Fruit fly (Drosophila melanogaster): ENCODE results near the gene ATPsynCF6.

Gene ATPsynCF6

dm6 chr3R:23355829-23356738 lies at the start of gene ATPsynCF6, which contains the start of gene Sec13 (continued):
- no peak for TF ChIP-seq CG11398 (GFP tag; optimal IDR thresholded peaks at IDR 0.05)
- TF ChIP-seq Hmr (GFP tag; optimal IDR thresholded peaks at IDR 0.05), result peak; percentile 64
- peak; percentile 60 for TF ChIP-seq ara (GFP tag; IDR thresholded peaks at IDR 0.05)
- peak; percentile 22 for TF ChIP-seq CG8290 (GFP tag; optimal IDR thresholded peaks at IDR 0.05)
- TF ChIP-seq CG8290 (tag; optimal IDR thresholded peaks at IDR 0.05), result peak; percentile 2 to 19
- no peak for TF ChIP-seq CG10565 (GFP tag; optimal IDR thresholded peaks at IDR 0.05)
- no peak for TF ChIP-seq CG5953 (GFP tag; IDR thresholded peaks at IDR 0.05)
- peak; percentile 32 for TF ChIP-seq CG9437 (GFP tag; optimal IDR thresholded peaks at IDR 0.05)
- TF ChIP-seq esg (GFP tag; conservative IDR thresholded peaks at IDR 0.05), result peak; percentile 62; the same call in 1 of the 2 replicates
- peak in 1 of 3 experiments; percentile 43 for TF ChIP-seq lola (GFP tag; optimal IDR thresholded peaks at IDR 0.05)
- TF ChIP-seq CG5245 (GFP tag; optimal IDR thresholded peaks at IDR 0.05), result no peak
- peak; percentile 43 for TF ChIP-seq trem (tag; optimal IDR thresholded peaks at IDR 0.05)
- peak; percentile 60 for TF ChIP-seq Sox100B (GFP tag; optimal IDR thresholded peaks at IDR 0.05)
- TF ChIP-seq CG12219 (GFP tag; optimal IDR thresholded peaks at IDR 0.05), result no peak
- no peak for TF ChIP-seq danr (GFP tag; IDR thresholded peaks at IDR 0.05)
- peak; percentile 52 for TF ChIP-seq caup (GFP tag; optimal IDR thresholded peaks at IDR 0.05; ENCODE audit: severe bottlenecking)
- TF ChIP-seq CG11504 (tag; optimal IDR thresholded peaks at IDR 0.05), result peak; percentile 70
- TF ChIP-seq Hr51 (GFP tag; optimal IDR thresholded peaks at IDR 0.05), result peak in 1 of 2 experiments; percentile 50
- no peak for TF ChIP-seq Asciz (GFP tag; optimal IDR thresholded peaks at IDR 0.05)
- no peak for TF ChIP-seq CG10274 (GFP tag; optimal IDR thresholded peaks at IDR 0.05)
- no peak for TF ChIP-seq z (GFP tag; IDR thresholded peaks at IDR 0.05)
- no peak for TF ChIP-seq CG8359 (GFP tag; optimal IDR thresholded peaks at IDR 0.05; ENCODE audit: borderline replicate concordance)
- TF ChIP-seq cato (GFP tag; optimal IDR thresholded peaks at IDR 0.05; ENCODE audit: borderline replicate concordance), result peak; percentile 9
- TF ChIP-seq ttk (GFP tag; IDR thresholded peaks at IDR 0.05), result no peak
- TF ChIP-seq CG1024 (GFP tag; IDR thresholded peaks at IDR 0.05), result no peak
- no peak for TF ChIP-seq dan (GFP tag; IDR thresholded peaks at IDR 0.05)
- TF ChIP-seq CG7928 (GFP tag; optimal IDR thresholded peaks at IDR 0.05), result no peak
- TF ChIP-seq dati (GFP tag; IDR thresholded peaks at IDR 0.05), result no peak
- peak; percentile 33; the same call in 1 of the 2 replicates for TF ChIP-seq ssp (GFP tag; IDR thresholded peaks at IDR 0.05)
- TF ChIP-seq chn (GFP tag; optimal IDR thresholded peaks at IDR 0.05), result no peak
- peak; percentile 100 for TF ChIP-seq CG2712 (tag; optimal IDR thresholded peaks at IDR 0.05)
- no peak for TF ChIP-seq CG31388 (GFP tag; optimal IDR thresholded peaks at IDR 0.05)
- peak; percentile 73 for TF ChIP-seq stwl (tag; optimal IDR thresholded peaks at IDR 0.05)
- TF ChIP-seq CG9215 (GFP tag; IDR thresholded peaks at IDR 0.05), result peak; percentile 57
- TF ChIP-seq fd96Cb (tag; optimal IDR thresholded peaks at IDR 0.05), result peak; percentile 46
- TF ChIP-seq unc-4 (GFP tag; IDR thresholded peaks at IDR 0.05; ENCODE audit: partially characterized antibody), result peak; percentile 82
- no peak for TF ChIP-seq Dfd (GFP tag; optimal IDR thresholded peaks at IDR 0.05)
- peak in 1 of 2 experiments; percentile 11 for TF ChIP-seq bsh (GFP tag; optimal IDR thresholded peaks at IDR 0.05)
- TF ChIP-seq wek (GFP tag; optimal IDR thresholded peaks at IDR 0.05), result peak; percentile 93
- no peak for TF ChIP-seq schlank (tag; optimal IDR thresholded peaks at IDR 0.05)
- TF ChIP-seq h (optimal IDR thresholded peaks at IDR 0.05), result no peak
- TF ChIP-seq Med (GFP tag), result peak; percentile 92
- peak; percentile 62; the same call in 1 of the 2 replicates for TF ChIP-seq CG14441 (GFP tag; IDR thresholded peaks at IDR 0.05)
- peak; percentile 31 for TF ChIP-seq CG4328 (GFP tag; optimal IDR thresholded peaks at IDR 0.05)
- peak; percentile 68 for TF ChIP-seq CG12391 (tag; optimal IDR thresholded peaks at IDR 0.05)
- TF ChIP-seq CG34422 (GFP tag; IDR thresholded peaks at IDR 0.05), result peak; percentile 11; the same call in 1 of the 3 replicates
- no peak for TF ChIP-seq CG1792 (GFP tag; optimal IDR thresholded peaks at IDR 0.05)
- TF ChIP-seq CG11560 (tag; IDR thresholded peaks at IDR 0.05), result no peak

Measured in whole organism, embryonic.